Worm (Caenorhabditis elegans): ENCODE data around the gene Y57G7A.3.

The Y57G7A.3 gene

ce11 chrII:1320412-1320811 is 34.8 kb downstream of the Y57G7A.3 start (continued):
- TF ChIP-seq lin-11 (tag; optimal IDR thresholded peaks at IDR 0.05) (peak; percentile 95), crh-2 (tag; optimal IDR thresholded peaks at IDR 0.05) (peak; percentile 98), sma-3 (GFP tag; optimal IDR thresholded peaks at IDR 0.05) (peak; percentile 98), egl-27 (tag; optimal IDR thresholded peaks at IDR 0.05) (peak; percentile 88)

- TF ChIP-seq nhr-11 (tag; optimal IDR thresholded peaks at IDR 0.05) (no peak), zag-1 (tag; optimal IDR thresholded peaks at IDR 0.05) (no peak), aly-2 (tag; optimal IDR thresholded peaks at IDR 0.05) (no peak), unc-55 (GFP tag; optimal IDR thresholded peaks at IDR 0.05) (no peak), nhr-21 (tag; optimal IDR thresholded peaks at IDR 0.05) (no peak), ceh-16 (tag; optimal IDR thresholded peaks at IDR 0.05) (no peak), unc-39 (tag; optimal IDR thresholded peaks at IDR 0.05) (no peak), skn-1 (tag; optimal IDR thresholded peaks at IDR 0.05) (no peak)
These were observed 35.6 kb downstream of the Y57G7A.3 start, which contains the start of gene vig-1 for ce11 chrII:1320987-1321807. Gene vig-1, plus strand, starts transcription at chrII:1321037.

DNA sequence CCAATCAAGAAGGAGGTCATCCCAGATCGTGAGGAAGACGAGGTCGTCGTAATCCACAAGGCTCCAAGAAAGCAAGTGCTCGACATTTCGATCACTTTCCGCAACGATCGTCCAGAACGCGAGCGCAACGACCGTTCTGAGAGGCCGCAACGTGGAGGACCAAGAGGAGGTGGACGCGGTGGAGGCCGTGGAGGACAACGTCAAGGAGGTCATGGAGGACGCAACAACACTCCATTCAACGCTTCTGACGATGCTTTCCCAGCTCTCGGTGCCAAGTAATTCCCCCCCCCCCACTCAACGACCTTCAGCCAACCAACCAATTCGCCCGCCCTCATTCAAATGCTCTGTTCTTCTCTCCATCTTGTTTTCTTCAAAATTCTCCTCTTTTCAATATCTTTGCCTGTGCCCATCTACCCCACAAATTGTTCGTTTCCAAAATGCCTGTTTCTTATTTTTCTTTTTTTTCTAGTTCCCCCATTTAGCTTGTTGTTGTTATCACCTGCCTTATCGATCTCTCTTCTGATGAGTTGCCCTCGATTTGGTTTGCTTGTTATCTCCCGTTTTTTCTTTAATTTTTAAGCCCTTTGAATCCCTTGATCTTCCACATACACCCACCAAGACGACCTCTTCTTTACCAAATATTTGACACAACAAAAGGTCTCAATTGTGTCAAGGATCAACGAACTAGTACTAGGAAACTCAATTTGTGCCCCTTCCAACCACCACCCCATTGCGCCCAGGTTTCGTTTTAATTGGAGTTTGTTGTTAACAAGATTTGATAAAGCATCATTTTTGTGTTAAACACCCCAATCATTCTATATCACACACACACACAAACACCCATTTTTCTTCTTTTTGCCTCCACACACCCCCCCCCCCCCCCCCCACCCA is 36.9 kb downstream of the Y57G7A.3 start:
- no peak for TF ChIP-seq skn-1 (tag; optimal IDR thresholded peaks at IDR 0.05)
- no peak for TF ChIP-seq crh-2 (tag; optimal IDR thresholded peaks at IDR 0.05)
- TF ChIP-seq ztf-1 (GFP tag; conservative IDR thresholded peaks at IDR 0.05): no peak
- no peak for TF ChIP-seq fos-1 (tag; optimal IDR thresholded peaks at IDR 0.05)
- no peak for TF ChIP-seq mab-5 (tag; optimal IDR thresholded peaks at IDR 0.05)
- TF ChIP-seq nhr-23 (tag; optimal IDR thresholded peaks at IDR 0.05): no peak
- no peak for TF ChIP-seq nhr-129 (tag; optimal IDR thresholded peaks at IDR 0.05)
- no peak for TF ChIP-seq nhr-77 (tag; optimal IDR thresholded peaks at IDR 0.05)

DNA sequence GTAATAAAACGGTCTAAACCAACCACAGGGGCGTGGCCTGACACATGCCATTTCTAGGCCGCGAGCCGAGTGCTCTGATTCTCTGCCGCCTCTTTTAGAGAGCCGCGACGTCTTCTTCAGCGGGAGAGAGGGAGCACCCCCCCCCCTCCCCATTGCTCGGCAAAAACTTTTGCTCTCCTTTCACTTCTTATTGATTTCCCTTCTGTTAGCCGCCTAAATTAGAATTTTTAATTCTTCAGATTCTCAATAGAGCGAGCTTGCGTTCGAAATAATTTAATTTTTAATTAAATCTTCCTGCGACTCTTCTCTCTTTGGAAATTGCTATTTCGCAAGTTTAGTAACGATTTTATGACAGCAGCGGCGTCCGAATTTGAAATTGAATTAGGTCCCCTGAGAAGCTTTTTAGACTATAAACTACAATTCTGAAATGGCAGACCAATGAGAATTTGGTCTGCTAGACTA is 37.6 kb downstream of the Y57G7A.3 start:
- TF ChIP-seq ZK546.5 (tag; optimal IDR thresholded peaks at IDR 0.05) (no peak), unc-62 (GFP tag; optimal IDR thresholded peaks at IDR 0.05) (no peak), lsy-2 (tag; optimal IDR thresholded peaks at IDR 0.05) (peak; percentile 21 to 58), crh-2 (tag; optimal IDR thresholded peaks at IDR 0.05) (peak; percentile 37), R02D3.7 (tag; optimal IDR thresholded peaks at IDR 0.05) (no peak), sma-3 (GFP tag; optimal IDR thresholded peaks at IDR 0.05) (no peak), elt-1 (tag; optimal IDR thresholded peaks at IDR 0.05) (no peak), mdl-1 (tag; optimal IDR thresholded peaks at IDR 0.05) (no peak), nhr-12 (tag; optimal IDR thresholded peaks at IDR 0.05) (no peak), ceh-82 (tag; optimal IDR thresholded peaks at IDR 0.05) (no peak), unc-55 (GFP tag; optimal IDR thresholded peaks at IDR 0.05) (peak; percentile 93), zag-1 (tag; optimal IDR thresholded peaks at IDR 0.05) (peak; percentile 11), fos-1 (tag; optimal IDR thresholded peaks at IDR 0.05) (no peak), ztf-4 (tag; optimal IDR thresholded peaks at IDR 0.05) (no peak), lin-13 (GFP tag; optimal IDR thresholded peaks at IDR 0.05) (peak; percentile 58), C34F6.9 (tag; optimal IDR thresholded peaks at IDR 0.05) (peak; percentile 72), sem-4 (tag; optimal IDR thresholded peaks at IDR 0.05) (no peak), lin-39 (tag; optimal IDR thresholded peaks at IDR 0.05) (no peak), mbf-1 (tag; optimal IDR thresholded peaks at IDR 0.05) (no peak), Y55F3AM.14 (GFP tag; optimal IDR thresholded peaks at IDR 0.05) (no peak), unc-39 (tag; optimal IDR thresholded peaks at IDR 0.05) (no peak), mab-5 (tag; optimal IDR thresholded peaks at IDR 0.05) (peak; percentile 13), sma-9 (GFP tag; optimal IDR thresholded peaks at IDR 0.05) (peak; percentile 29), sma-9 (tag; optimal IDR thresholded peaks at IDR 0.05) (no peak), nhr-25 (tag; optimal IDR thresholded peaks at IDR 0.05) (no peak), ztf-1 (GFP tag; conservative IDR thresholded peaks at IDR 0.05) (no peak), nhr-23 (tag; optimal IDR thresholded peaks at IDR 0.05) (no peak)

All from whole organism, L2 larva.